Worm (Caenorhabditis elegans) whole organism, L1 larva: ENCODE results near the gene ubc-23.

Experiments used
- C04F5.9 ChIP-seq: sonication (generic microtip); optimal IDR thresholded peaks from 2 replicates; lab custom pipeline; 2016; ENCODE audit warnings: missing genetic modification characterization, missing compliant biosample characterization
- C34B4.2 ChIP-seq: sonication (generic microtip); optimal IDR thresholded peaks from 2 replicates; lab custom pipeline; 2017; ENCODE audit warnings: mild to moderate bottlenecking, missing genetic modification characterization, missing compliant biosample characterization
- Y116A8C.19 ChIP-seq: sonication (generic microtip); optimal IDR thresholded peaks from 2 replicates; lab custom pipeline; 2016; ENCODE audit warnings: missing compliant biosample characterization, missing genetic modification characterization, borderline replicate concordance
- aly-2 ChIP-seq: fragments of 150-350 bp; optimal IDR thresholded peaks from 2 replicates; lab custom pipeline; 2014; ENCODE audit warnings: missing biosample characterization, missing genetic modification characterization
- blmp-1 ChIP-seq: fragments of 150-350 bp; optimal IDR thresholded peaks from 2 replicates; lab custom pipeline; 2014; ENCODE audit warnings: missing biosample characterization, missing genetic modification characterization
- ceh-8 ChIP-seq: fragments of 200-800 bp; sonication (Bioruptor generic); optimal IDR thresholded peaks from 2 replicates; lab custom pipeline; 2018; ENCODE audit warnings: mild to moderate bottlenecking, missing genetic modification characterization, moderate library complexity, missing compliant biosample characterization
- ceh-88 ChIP-seq: fragments of 200-800 bp; sonication (Bioruptor generic); IDR thresholded peaks from 2 replicates; pipeline ENCODE4 v1.3.6; 2022; ENCODE audit warnings: missing genetic modification characterization, missing compliant biosample characterization
- ces-1 ChIP-seq: fragments of 150-350 bp; optimal IDR thresholded peaks from 2 replicates; lab custom pipeline; 2014; ENCODE audit warnings: missing biosample characterization, missing genetic modification reagents, missing genetic modification characterization
- dsc-1 ChIP-seq: sonication (generic microtip); optimal IDR thresholded peaks from 2 replicates; lab custom pipeline; 2016; ENCODE audit warnings: mild to moderate bottlenecking, missing genetic modification characterization, missing compliant biosample characterization
- efl-1 ChIP-seq, 4 experiments: fragments of 150-350 bp; optimal IDR thresholded peaks in 3 of 4; peaks in 1 of 4; 1 replicate in 1 of 4; 2 replicates in 3 of 4; lab custom pipeline; 2014; ENCODE audit warnings: missing biosample characterization in 2 of 4, missing genetic modification characterization in 2 of 4, missing genetic modification reagents in 2 of 4
- efl-3 ChIP-seq: fragments of 200-800 bp; sonication (Bioruptor generic); optimal IDR thresholded peaks from 2 replicates; lab custom pipeline; 2018; ENCODE audit warnings: mild to moderate bottlenecking, missing genetic modification characterization, missing compliant biosample characterization
- egl-13 ChIP-seq: sonication (generic microtip); optimal IDR thresholded peaks from 2 replicates; lab custom pipeline; 2016; ENCODE audit warnings: missing genotype, missing genetic modification reagents, missing genetic modification characterization, missing compliant biosample characterization
- elt-3 ChIP-seq, 6 experiments: fragments of 150-350 bp in 1 of 6; sonication (generic microtip); optimal IDR thresholded peaks; 2 replicates each; lab custom pipeline; 2017 to 2018; ENCODE audit warnings: missing biosample characterization in 6 of 6, missing genetic modification characterization in 6 of 6, inconsistent platforms in 1 of 6
- ets-5 ChIP-seq: fragments of 200-800 bp; sonication (Bioruptor generic); IDR thresholded peaks from 2 replicates; pipeline ENCODE4 v1.3.6; 2022; ENCODE audit warnings: missing genetic modification characterization, missing compliant biosample characterization
- fkh-10 ChIP-seq: sonication (generic microtip); optimal IDR thresholded peaks from 2 replicates; lab custom pipeline; 2017; ENCODE audit warnings: missing biosample characterization, missing genetic modification reagents, missing genetic modification characterization
- fkh-4 ChIP-seq: sonication (generic microtip); optimal IDR thresholded peaks from 2 replicates; lab custom pipeline; 2016; ENCODE audit warnings: missing compliant biosample characterization, missing genetic modification characterization, borderline replicate concordance
- fkh-8 ChIP-seq: sonication (generic microtip); optimal IDR thresholded peaks from 2 replicates; lab custom pipeline; 2016; ENCODE audit warnings: mild to moderate bottlenecking, missing genetic modification characterization, missing compliant biosample characterization
- fos-1 ChIP-seq: fragments of 150-350 bp; optimal IDR thresholded peaks from 2 replicates; lab custom pipeline; 2014; ENCODE audit warnings: missing biosample characterization, missing genetic modification characterization
- grh-1 ChIP-seq: fragments of 200-800 bp; sonication (Bioruptor generic); IDR thresholded peaks from 2 replicates; pipeline ENCODE4 v1.3.6; 2022; ENCODE audit warnings: missing genetic modification reagents, missing genetic modification characterization, missing compliant biosample characterization
- hlh-17 ChIP-seq: fragments of 200-800 bp; sonication (Bioruptor generic); optimal IDR thresholded peaks from 2 replicates; lab custom pipeline; 2018; ENCODE audit warnings: missing genetic modification characterization, mild to moderate bottlenecking, missing compliant biosample characterization, moderate library complexity, borderline replicate concordance
- hlh-4 ChIP-seq: sonication (generic microtip); optimal IDR thresholded peaks from 2 replicates; lab custom pipeline; 2016; ENCODE audit warnings: mild to moderate bottlenecking, missing genetic modification characterization, missing compliant biosample characterization
- hpl-2 ChIP-seq: fragments of 150-350 bp; optimal IDR thresholded peaks from 2 replicates; lab custom pipeline; 2014; ENCODE audit warnings: missing biosample characterization, missing genetic modification reagents, missing genetic modification characterization
- isw-1 ChIP-seq: fragments of 200-800 bp; sonication (Bioruptor generic); IDR thresholded peaks from 2 replicates; pipeline ENCODE4 v1.3.6; 2022; ENCODE audit warnings: missing genetic modification characterization, missing compliant biosample characterization
- lin-35 ChIP-seq, 2 experiments: fragments of 150-350 bp; optimal IDR thresholded peaks; 2 replicates each; lab custom pipeline; 2014; ENCODE audit warnings: missing biosample characterization in 2 of 2, missing genetic modification characterization in 2 of 2, missing genetic modification reagents in 2 of 2
- lsy-2 ChIP-seq, 2 experiments: fragments of 150-350 bp; optimal IDR thresholded peaks; 2 replicates each; lab custom pipeline; 2014; ENCODE audit warnings: missing biosample characterization in 2 of 2, missing genetic modification characterization in 2 of 2
- mab-9 ChIP-seq: fragments of 200-800 bp; sonication (Bioruptor generic); IDR thresholded peaks from 2 replicates; pipeline ENCODE4 v1.3.6; 2022; ENCODE audit warnings: missing genetic modification reagents, missing genetic modification characterization, missing compliant biosample characterization
- mdl-1 ChIP-seq, 2 experiments: fragments of 150-350 bp; optimal IDR thresholded peaks; 2 replicates each; lab custom pipeline; 2014 to 2017; ENCODE audit warnings: missing biosample characterization in 2 of 2, missing genetic modification characterization in 2 of 2, inconsistent platforms in 1 of 2
- mef-2 ChIP-seq: fragments of 150-350 bp; optimal IDR thresholded peaks from 2 replicates; lab custom pipeline; 2014; ENCODE audit warnings: missing biosample characterization, missing genetic modification characterization
- nhr-12 ChIP-seq: sonication (generic microtip); optimal IDR thresholded peaks from 2 replicates; lab custom pipeline; 2017; ENCODE audit warnings: missing biosample characterization, missing genetic modification characterization
- nhr-47 ChIP-seq: sonication (generic microtip); optimal IDR thresholded peaks from 2 replicates; lab custom pipeline; 2016; ENCODE audit warnings: mild to moderate bottlenecking, missing genetic modification characterization, moderate library complexity, missing compliant biosample characterization
- nhr-71 ChIP-seq: sonication (generic microtip); optimal IDR thresholded peaks from 2 replicates; lab custom pipeline; 2016; ENCODE audit warnings: mild to moderate bottlenecking, missing genetic modification characterization, moderate library complexity, missing compliant biosample characterization
- nhr-76 ChIP-seq: sonication (generic microtip); optimal IDR thresholded peaks from 2 replicates; lab custom pipeline; 2017; ENCODE audit warnings: missing biosample characterization, missing genetic modification characterization
- nhr-84 ChIP-seq: sonication (generic microtip); optimal IDR thresholded peaks from 2 replicates; lab custom pipeline; 2017; ENCODE audit warnings: missing biosample characterization, missing genetic modification characterization
- nhr-85 ChIP-seq: sonication (generic microtip); peaks from one replicate; lab custom pipeline; 2016; ENCODE audit warnings: missing genetic modification characterization, inconsistent platforms, missing compliant biosample characterization
- pax-3 ChIP-seq: fragments of 200-800 bp; sonication (Bioruptor generic); optimal IDR thresholded peaks from 2 replicates; lab custom pipeline; 2018; ENCODE audit warnings: mild to moderate bottlenecking, missing genetic modification characterization, moderate library complexity, missing compliant biosample characterization
- rnt-1 ChIP-seq: sonication (generic microtip); optimal IDR thresholded peaks from 2 replicates; lab custom pipeline; 2016; ENCODE audit warnings: mild to moderate bottlenecking, missing genetic modification characterization, moderate library complexity, missing compliant biosample characterization
- skn-1 ChIP-seq: fragments of 150-350 bp; optimal IDR thresholded peaks from 2 replicates; lab custom pipeline; 2014; ENCODE audit warnings: missing biosample characterization, missing genetic modification characterization
- snpc-4 ChIP-seq: fragments of 150-350 bp; optimal IDR thresholded peaks from 2 replicates; lab custom pipeline; 2014; ENCODE audit warnings: missing biosample characterization, missing genetic modification characterization
- snu-23 ChIP-seq: sonication (generic microtip); optimal IDR thresholded peaks from 2 replicates; lab custom pipeline; 2016; ENCODE audit warnings: missing genetic modification characterization, missing compliant biosample characterization
- sox-4 ChIP-seq: sonication (generic microtip); optimal IDR thresholded peaks from 2 replicates; lab custom pipeline; 2016; ENCODE audit warnings: missing genetic modification characterization, missing compliant biosample characterization
- sptf-1 ChIP-seq: fragments of 150-350 bp; optimal IDR thresholded peaks from 2 replicates; lab custom pipeline; 2014; ENCODE audit warnings: missing biosample characterization, missing genetic modification characterization
- sup-37 ChIP-seq: fragments of 200-800 bp; sonication (Bioruptor generic); optimal IDR thresholded peaks from 2 replicates; lab custom pipeline; 2018; ENCODE audit warnings: mild to moderate bottlenecking, missing genetic modification characterization, missing compliant biosample characterization
- tbx-2 ChIP-seq: sonication (generic microtip); optimal IDR thresholded peaks from 2 replicates; lab custom pipeline; 2016; ENCODE audit warnings: missing genetic modification characterization, missing compliant biosample characterization
- unc-30 ChIP-seq: sonication (generic microtip); optimal IDR thresholded peaks from 2 replicates; lab custom pipeline; 2017; ENCODE audit warnings: missing biosample characterization, missing genetic modification characterization
- unc-98 ChIP-seq: fragments of 200-800 bp; sonication (Bioruptor generic); IDR thresholded peaks from 2 replicates; pipeline ENCODE4 v1.3.6; 2022; ENCODE audit warnings: missing genetic modification characterization, missing compliant biosample characterization
- zip-4 ChIP-seq: fragments of 200-800 bp; sonication (Bioruptor generic); optimal IDR thresholded peaks from 2 replicates; lab custom pipeline; 2018; ENCODE audit warnings: mild to moderate bottlenecking, missing genetic modification characterization, moderate library complexity, missing compliant biosample characterization
- ztf-11 ChIP-seq, 2 experiments: sonication (generic microtip); optimal IDR thresholded peaks; 2 replicates each; lab custom pipeline; 2016 to 2017; ENCODE audit warnings: missing genetic modification characterization in 2 of 2, missing biosample characterization in 1 of 2, missing compliant biosample characterization in 1 of 2

The ubc-23 gene

DNA sequence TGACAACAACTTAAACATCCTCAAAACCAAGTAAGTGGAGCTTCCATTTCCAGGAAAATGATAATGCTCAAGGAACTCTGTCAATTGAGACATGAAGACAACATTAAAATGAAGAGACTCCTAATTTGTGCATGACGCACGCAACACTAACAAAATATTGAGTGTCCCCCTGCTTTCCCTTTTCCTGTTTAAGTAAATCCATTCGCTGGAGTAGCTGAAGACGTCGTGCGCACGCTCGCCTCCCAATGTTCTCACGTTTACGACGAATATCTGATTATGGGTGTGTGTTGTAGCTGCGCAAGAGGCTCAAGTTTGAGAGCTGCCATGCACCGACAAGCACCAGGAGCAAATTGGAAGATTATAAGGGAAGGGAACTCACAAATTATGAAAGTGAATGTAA lies 43.1 kb upstream of the ubc-23 start (continued):
- TF ChIP-seq ztf-11 (tag; optimal IDR thresholded peaks at IDR 0.05; lab: Kevin White, UChicago) = no peak
- no peak for TF ChIP-seq blmp-1
- TF ChIP-seq unc-98 = no peak
- no peak for TF ChIP-seq snu-23 (GFP tag; lab: Kevin White, UChicago)
- no peak for TF ChIP-seq C34B4.2 (tag; lab: Kevin White, UChicago)
- no peak for TF ChIP-seq efl-1 (optimal IDR thresholded peaks at IDR 0.05; lab: Kevin White, UChicago)
- no peak for TF ChIP-seq efl-1 (GFP tag; optimal IDR thresholded peaks at IDR 0.05 in 1 of 2; lab: Kevin White, UChicago)
- no peak for TF ChIP-seq skn-1 (tag; lab: Kevin White, UChicago)
- no peak for TF ChIP-seq ceh-88 (GFP tag; lab: Robert Waterston, UW)
- TF ChIP-seq mdl-1 (tag; optimal IDR thresholded peaks at IDR 0.05; lab: Kevin White, UChicago) = no peak
- no peak for TF ChIP-seq elt-3 (tag; optimal IDR thresholded peaks at IDR 0.05; lab: Kevin White, UChicago)
- TF ChIP-seq nhr-84 (tag; lab: Kevin White, UChicago) = no peak
- TF ChIP-seq lin-35 (GFP tag; optimal IDR thresholded peaks at IDR 0.05; lab: Kevin White, UChicago) = no peak
- no peak for TF ChIP-seq lsy-2 (tag; optimal IDR thresholded peaks at IDR 0.05; lab: Kevin White, UChicago)
- no peak for TF ChIP-seq nhr-12
- no peak for TF ChIP-seq rnt-1 (tag; lab: Kevin White, UChicago)
- peak; percentile 85 for TF ChIP-seq egl-13 (tag; lab: Kevin White, UChicago)
- no peak for TF ChIP-seq tbx-2 (tag; lab: Kevin White, UChicago)
- TF ChIP-seq aly-2 = no peak
- TF ChIP-seq hpl-2 (GFP tag; lab: Kevin White, UChicago) = no peak
- TF ChIP-seq ceh-8 = peak; percentile 15
- TF ChIP-seq efl-3 = no peak
- no peak for TF ChIP-seq C04F5.9 (tag; lab: Kevin White, UChicago)
- no peak for TF ChIP-seq sup-37 (GFP tag; lab: Kevin White, UChicago)
- TF ChIP-seq fos-1 = no peak
- TF ChIP-seq ets-5 (GFP tag; lab: Robert Waterston, UW) = no peak
- TF ChIP-seq grh-1 = no peak
- no peak for TF ChIP-seq mef-2 (tag; lab: Kevin White, UChicago)
- TF ChIP-seq dsc-1 (tag; lab: Kevin White, UChicago) = peak; percentile 75
- no peak for TF ChIP-seq Y116A8C.19
- no peak for TF ChIP-seq mab-9 (GFP tag; lab: Robert Waterston, UW)
- no peak for TF ChIP-seq nhr-85 (tag; lab: Kevin White, UChicago)
- peak; percentile 72 for TF ChIP-seq ces-1
- TF ChIP-seq fkh-4 (tag; lab: Kevin White, UChicago) = no peak
- TF ChIP-seq nhr-76 (tag; lab: Kevin White, UChicago) = no peak
- peak; percentile 18 for TF ChIP-seq fkh-8
- TF ChIP-seq nhr-71 (tag; lab: Kevin White, UChicago) = peak; percentile 55
- TF ChIP-seq nhr-47 (tag; lab: Kevin White, UChicago) = peak; percentile 56
- no peak for TF ChIP-seq sptf-1 (tag; lab: Kevin White, UChicago)

DNA sequence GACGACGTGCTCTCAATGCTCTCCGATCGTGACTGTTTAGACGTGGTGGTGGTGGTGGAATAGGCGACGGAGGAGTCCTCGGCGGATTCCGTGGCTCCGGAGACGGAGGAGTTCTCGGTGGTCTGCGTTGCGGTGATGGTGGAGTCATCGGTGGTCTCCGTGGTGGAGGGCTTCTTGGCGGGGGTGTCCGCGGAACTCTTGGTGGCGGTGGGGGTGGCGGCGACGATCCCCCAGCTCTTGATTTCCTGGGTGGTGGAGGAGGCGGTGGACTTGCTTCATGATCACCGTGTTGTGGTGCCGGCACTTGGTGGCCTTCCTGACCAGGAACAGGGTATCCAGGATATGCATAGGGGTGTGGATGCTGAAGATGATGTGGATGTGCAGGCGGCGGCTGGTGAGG lies 38.6 kb upstream of the ubc-23 start:
- TF ChIP-seq lin-35 (GFP tag; optimal IDR thresholded peaks at IDR 0.05; lab: Kevin White, UChicago) = no peak
- TF ChIP-seq tbx-2 (tag; lab: Kevin White, UChicago) = no peak
- TF ChIP-seq ceh-8 = peak; percentile 59

DNA sequence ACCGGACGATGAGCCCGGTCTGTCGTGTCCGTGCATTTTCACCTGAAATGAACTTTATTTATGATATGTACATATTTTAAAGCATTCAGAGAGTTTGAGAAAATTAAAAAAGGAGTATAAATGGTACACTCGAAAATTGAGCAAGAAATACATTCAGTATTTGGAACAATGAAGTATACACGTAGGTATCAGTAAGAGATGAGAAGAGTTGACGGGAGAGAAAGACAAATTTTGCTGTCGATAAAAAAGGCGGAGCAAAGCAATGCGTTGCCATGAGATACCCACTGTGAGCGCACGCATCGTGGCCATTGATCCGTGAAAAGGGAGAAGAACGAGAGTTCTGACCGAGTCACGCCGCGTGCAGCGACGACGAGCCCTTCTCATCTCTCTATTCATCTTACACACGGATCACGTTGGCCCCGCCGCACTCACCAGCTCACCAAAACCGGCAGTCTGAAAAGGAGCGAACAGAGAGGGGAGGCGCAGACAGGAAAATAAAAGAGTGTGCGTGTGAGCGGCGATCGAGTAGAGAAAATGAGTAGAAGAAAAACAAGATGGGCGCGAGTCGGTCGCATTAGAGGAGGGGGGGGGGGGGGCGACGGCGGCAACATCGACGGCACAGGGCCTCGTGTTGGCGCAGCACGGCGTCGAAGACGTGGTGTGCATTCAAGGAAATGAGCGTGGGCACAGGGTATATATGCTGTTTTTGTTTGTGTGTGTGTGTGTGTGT lies 37.9 kb upstream of the ubc-23 start, which contains the start of gene R04E5.8:
Gene R04E5.8 (minus strand): TSS at position 51 of the 730 bp plus-strand sequence.
- TF ChIP-seq hlh-4 (tag; lab: Kevin White, UChicago) = no peak
- TF ChIP-seq ceh-88 (GFP tag; lab: Robert Waterston, UW) = no peak
- TF ChIP-seq rnt-1 (tag; lab: Kevin White, UChicago) = no peak
- no peak for TF ChIP-seq ets-5 (GFP tag; lab: Robert Waterston, UW)
- peak; percentile 52 for TF ChIP-seq fkh-10 (GFP tag; lab: Kevin White, UChicago)
- no peak for TF ChIP-seq nhr-85 (tag; lab: Kevin White, UChicago)
- peak; percentile 57 for TF ChIP-seq egl-13 (tag; lab: Kevin White, UChicago)
- TF ChIP-seq hlh-17 (GFP tag; lab: Kevin White, UChicago) = no peak
- no peak for TF ChIP-seq zip-4 (GFP tag; lab: Kevin White, UChicago)
- TF ChIP-seq pax-3 = peak; percentile 67
- TF ChIP-seq elt-3 (tag; optimal IDR thresholded peaks at IDR 0.05; lab: Kevin White, UChicago) = no peak
- peak; percentile 20 for TF ChIP-seq sox-4 (tag; lab: Kevin White, UChicago)
- 0 out of 2 replicates have a peak, but pooled peaks have one; percentile 4 for TF ChIP-seq isw-1 (GFP tag; lab: Robert Waterston, UW)
- peak; percentile 91 for TF ChIP-seq fkh-8
- peak; percentile 57 for TF ChIP-seq nhr-71 (tag; lab: Kevin White, UChicago)
- TF ChIP-seq mdl-1 (tag; optimal IDR thresholded peaks at IDR 0.05; lab: Kevin White, UChicago) = peak in 1 of 2 experiments; percentile 25
- peak; percentile 4 to 25 for TF ChIP-seq lsy-2 (tag; optimal IDR thresholded peaks at IDR 0.05; lab: Kevin White, UChicago)
- peak; percentile 31 for TF ChIP-seq snpc-4 (tag; lab: Kevin White, UChicago)
- no peak for TF ChIP-seq unc-30
- peak; percentile 20 for TF ChIP-seq snu-23 (GFP tag; lab: Kevin White, UChicago)
- no peak for TF ChIP-seq mab-9 (GFP tag; lab: Robert Waterston, UW)
- peak in 1 of 2 experiments; percentile 32 for TF ChIP-seq ztf-11 (tag; optimal IDR thresholded peaks at IDR 0.05; lab: Kevin White, UChicago)
